Worm (Caenorhabditis elegans): ENCODE results near the gene his-37.

ce11 chrV:9527984-9528383 lies 18.9 kb upstream of the his-37 start:
- TF ChIP-seq unc-86 (tag; optimal IDR thresholded peaks at IDR 0.05) (no peak), fkh-10 (GFP tag; optimal IDR thresholded peaks at IDR 0.05) (no peak), ama-1 (optimal IDR thresholded peaks at IDR 0.05) (no peak)

Measured in whole organism, late embryonic.